Worm (Caenorhabditis elegans) whole organism, early embryonic: ENCODE data around the gene F11E6.10.

ENCODE experiments used
- F13C5.2 ChIP-seq: sonication (generic microtip); optimal IDR thresholded peaks from 2 replicates; lab custom pipeline; 2017; ENCODE audit warnings: mild to moderate bottlenecking, missing genetic modification characterization, inconsistent platforms, missing compliant biosample characterization
- ama-1 ChIP-seq: fragments of 150-350 bp; optimal IDR thresholded peaks from 2 replicates; lab custom pipeline; 2014
- ceh-13 ChIP-seq: fragments of 200-800 bp; sonication (Bioruptor generic); optimal IDR thresholded peaks from 2 replicates; lab custom pipeline; 2018; ENCODE audit warnings: mild to moderate bottlenecking, missing genetic modification characterization, missing compliant biosample characterization
- ceh-36 ChIP-seq: sonication (generic microtip); optimal IDR thresholded peaks from 2 replicates; lab custom pipeline; 2016; ENCODE audit warnings: missing genetic modification characterization, inconsistent platforms, missing compliant biosample characterization
- ets-7 ChIP-seq: sonication (generic microtip); optimal IDR thresholded peaks from 2 replicates; lab custom pipeline; 2016; ENCODE audit warnings: missing genotype, missing genetic modification characterization, missing compliant biosample characterization
- hmbx-1 ChIP-seq: sonication (generic microtip); optimal IDR thresholded peaks from 2 replicates; lab custom pipeline; 2016; ENCODE audit warnings: mild to moderate bottlenecking, missing genetic modification characterization, missing compliant biosample characterization
- hmg-4 ChIP-seq: fragments of 200-800 bp; sonication (Bioruptor generic); optimal IDR thresholded peaks from 2 replicates; lab custom pipeline; 2018; ENCODE audit warnings: mild to moderate bottlenecking, missing genetic modification characterization, missing compliant biosample characterization
- pes-1 ChIP-seq: fragments of 200-800 bp; sonication (Bioruptor generic); IDR thresholded peaks from 2 replicates; pipeline ENCODE4 v1.3.6; 2022; ENCODE audit warnings: missing genetic modification reagents, missing genetic modification characterization, missing compliant biosample characterization
- scrt-1 ChIP-seq: fragments of 200-800 bp; sonication (Bioruptor generic); IDR thresholded peaks from 2 replicates; pipeline ENCODE4 v1.3.6; 2022; ENCODE audit warnings: missing genetic modification characterization, missing compliant biosample characterization
- tra-4 ChIP-seq: sonication (generic microtip); optimal IDR thresholded peaks from 2 replicates; lab custom pipeline; 2017; ENCODE audit warnings: missing genetic modification characterization, missing compliant biosample characterization

DNA sequence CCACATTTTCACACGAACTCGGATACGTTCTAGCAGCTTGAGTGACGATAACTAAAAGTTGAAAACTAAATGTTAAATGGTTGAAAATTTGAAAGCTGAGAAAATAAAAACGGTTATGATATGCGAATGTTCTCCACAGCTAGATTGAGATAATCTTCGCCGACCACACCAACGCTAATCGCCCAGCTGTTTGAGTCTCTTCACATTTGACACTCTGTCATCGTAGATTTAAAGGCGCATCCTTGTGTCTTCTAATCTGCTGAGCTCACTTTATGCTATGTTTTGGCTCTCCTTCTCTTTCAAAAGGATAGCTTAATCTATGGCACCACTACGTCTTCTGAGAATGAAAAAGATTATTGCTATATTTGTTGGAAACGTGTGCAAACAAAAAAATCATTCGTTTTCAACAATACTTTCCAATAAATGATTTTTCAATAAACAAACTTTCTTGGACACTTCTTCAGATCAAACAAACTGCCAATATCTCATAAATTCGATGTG is at the start of gene F11E6.10:
- TF ChIP-seq ets-7 (tag; lab: Kevin White, UChicago) (no peak), ama-1 (lab: Kevin White, UChicago) (no peak), scrt-1 (no peak), tra-4 (tag; lab: Kevin White, UChicago) (no peak), ceh-13 (no peak), hmbx-1 (no peak), ceh-36 (tag; lab: Kevin White, UChicago) (no peak), pes-1 (GFP tag; lab: Robert Waterston, UW) (no peak), F13C5.2 (tag; lab: Kevin White, UChicago) (no peak), hmg-4 (GFP tag; lab: Kevin White, UChicago) (no peak)
